Fruit fly (Drosophila melanogaster): ENCODE measurements around the gene RpL13.

RpL13 gene

DNA sequence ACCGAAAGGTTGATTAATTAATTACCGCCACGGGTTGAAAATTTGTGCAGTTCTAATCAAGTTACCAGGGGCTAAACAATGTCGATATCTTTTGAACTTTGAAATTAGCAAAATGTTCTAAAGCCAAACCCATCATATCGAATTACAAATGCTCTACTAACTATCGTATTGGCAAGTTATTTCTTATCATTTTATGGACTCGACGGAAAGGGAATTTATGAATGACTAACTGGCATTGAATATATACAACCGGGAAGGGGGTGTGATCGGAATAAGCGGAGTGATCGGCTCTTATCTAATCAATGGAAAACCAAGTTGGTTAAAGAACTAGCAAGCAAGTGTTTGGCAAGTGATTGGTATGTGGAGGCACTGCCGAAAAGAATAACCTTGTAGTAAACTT lies 23.6 kb upstream of the RpL13 start:
- TF ChIP-seq CG15710 (tag; optimal IDR thresholded peaks at IDR 0.05) (no peak), Pif1B (GFP tag; optimal IDR thresholded peaks at IDR 0.05) (no peak), D1 (tag; optimal IDR thresholded peaks at IDR 0.05) (no peak), CG14655 (GFP tag; optimal IDR thresholded peaks at IDR 0.05) (no peak), CG32121 (GFP tag; IDR thresholded peaks at IDR 0.05) (no peak), CG10348 (GFP tag; IDR thresholded peaks at IDR 0.05) (no peak), gl (tag; optimal IDR thresholded peaks at IDR 0.05) (no peak), CG8159 (tag; optimal IDR thresholded peaks at IDR 0.05) (no peak), Ets98B (GFP tag; IDR thresholded peaks at IDR 0.05) (no peak), rn (GFP tag; IDR thresholded peaks at IDR 0.05) (no peak), CG9948 (tag; optimal IDR thresholded peaks at IDR 0.05) (no peak), CG8301 (tag; optimal IDR thresholded peaks at IDR 0.05) (no peak), CG12605 (GFP tag; IDR thresholded peaks at IDR 0.05) (no peak), CG13204 (GFP tag; optimal IDR thresholded peaks at IDR 0.05) (no peak), EcR (GFP tag; optimal IDR thresholded peaks at IDR 0.05) (no peak), CG34367 (tag; optimal IDR thresholded peaks at IDR 0.05) (no peak), CG17806 (tag; optimal IDR thresholded peaks at IDR 0.05) (no peak), Pif1A (GFP tag; optimal IDR thresholded peaks at IDR 0.05) (no peak)

DNA sequence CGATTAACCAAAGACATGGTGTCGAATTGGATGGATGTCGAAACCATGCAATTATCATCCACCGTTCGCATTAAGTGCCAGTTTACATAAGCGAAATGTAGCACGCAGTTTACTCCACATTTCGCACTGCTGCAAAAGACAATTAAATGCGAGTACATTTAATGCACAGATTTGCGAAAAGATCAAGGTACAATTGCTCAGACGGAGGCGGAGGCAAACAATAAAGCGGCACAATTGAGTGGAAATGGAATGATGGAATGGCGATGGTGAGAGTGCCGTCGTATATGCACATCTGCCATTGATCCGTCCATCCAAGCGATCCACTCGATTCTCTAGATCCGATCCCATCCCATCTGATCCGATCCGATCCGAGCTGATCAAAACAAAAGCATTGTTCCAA lies 22.0 kb upstream of the RpL13 start:
- no peak for TF ChIP-seq D1 (tag; optimal IDR thresholded peaks at IDR 0.05)
- TF ChIP-seq Pif1B (GFP tag; optimal IDR thresholded peaks at IDR 0.05): peak; percentile 11
- peak; percentile 71 for TF ChIP-seq gl (tag; optimal IDR thresholded peaks at IDR 0.05)
- TF ChIP-seq CG4496 (GFP tag; IDR thresholded peaks at IDR 0.05): 0 out of 3 replicates have a peak, but pooled peaks have one; percentile 12
- TF ChIP-seq CG32121 (GFP tag; IDR thresholded peaks at IDR 0.05): peak; percentile 21; the same call in 1 of the 2 replicates

DNA sequence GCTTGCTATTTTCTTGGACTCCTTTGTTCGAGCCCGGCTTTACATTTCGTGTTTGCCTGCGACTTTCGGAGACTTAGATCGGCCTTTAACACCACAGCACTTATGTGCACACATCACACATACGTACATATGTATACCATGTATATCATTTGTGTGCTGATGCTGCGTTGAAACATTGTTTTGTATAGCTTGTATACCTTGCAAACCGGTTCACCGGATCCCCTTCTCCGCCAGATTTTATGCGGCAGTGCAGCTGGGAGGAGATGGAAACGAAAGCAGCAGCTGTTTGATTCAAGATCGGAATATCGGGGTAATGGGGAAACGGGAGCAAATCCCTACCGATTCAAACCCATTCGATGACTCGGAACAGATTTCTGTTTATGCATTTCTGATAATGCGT lies 21.1 kb upstream of the RpL13 start:
- TF ChIP-seq CG32121 (GFP tag; IDR thresholded peaks at IDR 0.05) (no peak), CG4496 (GFP tag; IDR thresholded peaks at IDR 0.05) (0 out of 3 replicates have a peak, but pooled peaks have one; percentile 25), CG8301 (tag; optimal IDR thresholded peaks at IDR 0.05) (no peak)

DNA sequence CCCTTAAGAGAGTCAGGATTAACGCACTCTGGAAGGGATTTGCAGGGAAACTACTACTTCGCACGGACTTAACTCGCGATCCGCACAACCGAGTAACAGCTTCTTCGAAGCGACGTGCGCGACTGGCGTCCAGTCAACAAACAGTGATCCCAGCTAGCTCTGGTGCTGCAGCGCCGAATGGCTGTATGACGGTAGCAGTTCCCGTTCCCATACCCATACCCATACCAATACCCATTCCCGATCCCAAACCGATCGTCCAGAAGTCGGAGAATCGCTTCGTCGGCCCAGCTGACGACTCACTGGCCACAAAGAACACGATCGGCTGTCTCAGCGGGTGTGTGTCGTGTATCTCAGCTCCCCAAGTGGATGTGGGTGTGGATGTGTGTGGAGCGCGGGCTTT lies 19.8 kb upstream of the RpL13 start, which contains the start of gene CG5853:
Gene CG5853 (minus strand): TSS at position 384 of the 400 bp plus-strand sequence.
- peak; percentile 70 for TF ChIP-seq fd96Ca (GFP tag; IDR thresholded peaks at IDR 0.05)
- 0 out of 2 replicates have a peak, but pooled peaks have one; percentile 22 for TF ChIP-seq CG12605 (GFP tag; IDR thresholded peaks at IDR 0.05)
- TF ChIP-seq CG4496 (GFP tag; IDR thresholded peaks at IDR 0.05): peak; percentile 69; the same call in 2 of the 3 replicates
- TF ChIP-seq CG13204 (GFP tag; optimal IDR thresholded peaks at IDR 0.05): peak; percentile 95
- TF ChIP-seq EcR (GFP tag; optimal IDR thresholded peaks at IDR 0.05): peak; percentile 68
- no peak for TF ChIP-seq CG9948 (tag; optimal IDR thresholded peaks at IDR 0.05)
- 0 out of 2 replicates have a peak, but pooled peaks have one; percentile 44 for TF ChIP-seq CG32121 (GFP tag; IDR thresholded peaks at IDR 0.05)
- TF ChIP-seq D1 (tag; optimal IDR thresholded peaks at IDR 0.05): no peak
- no peak for TF ChIP-seq CG8301 (tag; optimal IDR thresholded peaks at IDR 0.05)
- peak; percentile 67 for TF ChIP-seq Ets98B (GFP tag; IDR thresholded peaks at IDR 0.05)
- peak; percentile 45 for TF ChIP-seq Pif1B (GFP tag; optimal IDR thresholded peaks at IDR 0.05)
- peak; percentile 51 for TF ChIP-seq Pif1A (GFP tag; optimal IDR thresholded peaks at IDR 0.05)

DNA sequence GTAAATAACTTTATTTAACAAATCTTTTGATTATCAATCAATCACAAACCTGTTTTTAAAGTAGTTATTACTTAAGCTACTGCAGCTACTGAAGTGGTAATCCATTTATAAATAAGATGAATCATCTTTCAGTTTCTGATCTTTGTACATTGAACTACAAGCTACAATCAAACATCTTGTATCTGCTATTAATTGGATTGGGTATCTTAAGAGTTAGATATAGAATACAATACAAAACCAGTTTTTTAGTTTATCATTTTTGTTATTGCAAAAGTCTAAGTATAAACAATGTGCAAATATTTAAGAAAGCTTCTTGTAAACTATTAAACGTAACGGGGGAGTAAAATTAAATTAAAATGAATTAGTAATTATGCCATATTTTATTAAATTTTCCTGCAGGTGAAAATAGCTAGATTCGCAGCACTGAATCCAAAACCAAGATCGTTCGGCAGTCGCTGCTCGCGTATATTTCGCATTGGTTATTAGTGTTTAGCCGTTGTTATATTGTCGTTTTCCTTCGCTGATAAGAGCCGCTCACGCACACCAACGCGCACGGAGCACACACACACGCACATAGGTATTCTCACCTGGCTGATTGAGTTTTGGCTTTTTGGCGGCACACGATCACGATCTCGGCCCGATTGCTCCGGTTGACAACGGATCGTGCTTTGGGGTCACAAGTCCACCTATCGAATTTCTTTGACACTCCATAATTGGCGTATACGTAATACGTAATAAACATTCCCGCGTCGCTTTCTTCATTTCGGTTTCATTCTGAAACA lies 19.2 kb upstream of the RpL13 start:
- TF ChIP-seq CG4496 (GFP tag; IDR thresholded peaks at IDR 0.05): 0 out of 3 replicates have a peak, but pooled peaks have one; percentile 32
- peak; percentile 26 for TF ChIP-seq CG8159 (tag; optimal IDR thresholded peaks at IDR 0.05)
- peak; percentile 73 for TF ChIP-seq EcR (GFP tag; optimal IDR thresholded peaks at IDR 0.05)
- peak; percentile 32 for TF ChIP-seq CG15710 (tag; optimal IDR thresholded peaks at IDR 0.05)
- no peak for TF ChIP-seq D1 (tag; optimal IDR thresholded peaks at IDR 0.05)
- peak; percentile 78 for TF ChIP-seq CG13204 (GFP tag; optimal IDR thresholded peaks at IDR 0.05)
- TF ChIP-seq Snoo (tag; optimal IDR thresholded peaks at IDR 0.05): no peak
- TF ChIP-seq CG14655 (GFP tag; optimal IDR thresholded peaks at IDR 0.05): peak; percentile 54

DNA sequence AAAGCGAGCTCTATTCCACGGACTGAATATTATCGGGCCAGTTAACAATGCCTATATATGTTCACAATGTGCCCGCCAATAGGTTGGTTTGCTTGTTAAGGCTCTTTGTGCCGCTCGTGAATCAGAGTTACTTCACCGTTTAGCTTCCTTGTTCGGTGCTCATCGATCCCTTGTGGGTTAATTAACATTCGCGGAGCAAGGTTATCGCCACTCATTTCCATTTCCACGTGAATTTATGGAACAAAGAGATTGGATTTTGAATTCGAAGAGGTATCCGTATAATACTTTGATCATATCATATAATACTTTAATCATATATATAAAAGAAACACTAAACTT lies 18.6 kb upstream of the RpL13 start:
- TF ChIP-seq CG32121 (GFP tag; IDR thresholded peaks at IDR 0.05) (no peak), Pif1B (GFP tag; optimal IDR thresholded peaks at IDR 0.05) (no peak), CG34367 (tag; optimal IDR thresholded peaks at IDR 0.05) (no peak), CG8159 (tag; optimal IDR thresholded peaks at IDR 0.05) (no peak), fd96Ca (GFP tag; IDR thresholded peaks at IDR 0.05) (no peak), CG14655 (GFP tag; optimal IDR thresholded peaks at IDR 0.05) (no peak), CG17806 (tag; optimal IDR thresholded peaks at IDR 0.05) (no peak), Ets98B (GFP tag; IDR thresholded peaks at IDR 0.05) (no peak), CG9948 (tag; optimal IDR thresholded peaks at IDR 0.05) (no peak), CG12605 (GFP tag; IDR thresholded peaks at IDR 0.05) (no peak), CG4496 (GFP tag; IDR thresholded peaks at IDR 0.05) (no peak), CG15710 (tag; optimal IDR thresholded peaks at IDR 0.05) (no peak), Snoo (tag; optimal IDR thresholded peaks at IDR 0.05) (no peak), CG8301 (tag; optimal IDR thresholded peaks at IDR 0.05) (no peak), rn (GFP tag; IDR thresholded peaks at IDR 0.05) (no peak), gl (tag; optimal IDR thresholded peaks at IDR 0.05) (no peak), D1 (tag; optimal IDR thresholded peaks at IDR 0.05) (no peak), CG13204 (GFP tag; optimal IDR thresholded peaks at IDR 0.05) (no peak)
